Fruit fly (Drosophila melanogaster): ENCODE data around the gene AIF.

The AIF gene

dm6 chr2L:2175930-2176643 is 24.5 kb downstream of the AIF start (continued):
- no peak for TF ChIP-seq CG34224 (GFP tag; IDR thresholded peaks at IDR 0.05; ENCODE audit: partially characterized antibody)
- no peak for TF ChIP-seq CG10321 (GFP tag; IDR thresholded peaks at IDR 0.05)
- no peak for TF ChIP-seq B-H1 (GFP tag; IDR thresholded peaks at IDR 0.05)
- no peak for TF ChIP-seq Eip74EF (GFP tag; optimal IDR thresholded peaks at IDR 0.05)
- TF ChIP-seq CG2129 (GFP tag; IDR thresholded peaks at IDR 0.05; ENCODE audit: partially characterized antibody), result no peak
- no peak for TF ChIP-seq HLH54F (GFP tag; optimal IDR thresholded peaks at IDR 0.05)
- no peak for TF ChIP-seq Chrac-16 (GFP tag; optimal IDR thresholded peaks at IDR 0.05)
- TF ChIP-seq Bteb2 (GFP tag; optimal IDR thresholded peaks at IDR 0.05), result peak; percentile 35
- no peak for TF ChIP-seq CG14710 (tag; optimal IDR thresholded peaks at IDR 0.05)
- no peak for TF ChIP-seq ssp (GFP tag; IDR thresholded peaks at IDR 0.05)
- TF ChIP-seq Elba2 (GFP tag; optimal IDR thresholded peaks at IDR 0.05), result no peak
- TF ChIP-seq Sox102F (GFP tag; optimal IDR thresholded peaks at IDR 0.05), result peak; percentile 50
- TF ChIP-seq Gug (GFP tag; IDR thresholded peaks at IDR 0.05), result no peak
- TF ChIP-seq al (GFP tag; IDR thresholded peaks at IDR 0.05), result peak; percentile 64
- peak; percentile 50 for TF ChIP-seq tio (GFP tag; optimal IDR thresholded peaks at IDR 0.05)
- TF ChIP-seq onecut (GFP tag; IDR thresholded peaks at IDR 0.05), result no peak
- no peak for TF ChIP-seq mld (GFP tag; IDR thresholded peaks at IDR 0.05; ENCODE audit: partially characterized antibody)
- no peak for TF ChIP-seq seq (GFP tag; IDR thresholded peaks at IDR 0.05)
- TF ChIP-seq Dek (tag; optimal IDR thresholded peaks at IDR 0.05), result peak; percentile 63
- no peak for TF ChIP-seq jigr1 (GFP tag; IDR thresholded peaks at IDR 0.05)
- no peak for TF ChIP-seq p53 (GFP tag; optimal IDR thresholded peaks at IDR 0.05)
- TF ChIP-seq Drgx (GFP tag; IDR thresholded peaks at IDR 0.05), result peak; percentile 52; the same call in 1 of the 2 replicates
- TF ChIP-seq jing (GFP tag; optimal IDR thresholded peaks at IDR 0.05), result no peak
- TF ChIP-seq CG7786 (GFP tag; optimal IDR thresholded peaks at IDR 0.05), result peak; percentile 13
- TF ChIP-seq CG14441 (GFP tag; IDR thresholded peaks at IDR 0.05), result peak; percentile 27; the same call in 1 of the 2 replicates
- no peak for TF ChIP-seq CG7928 (GFP tag; optimal IDR thresholded peaks at IDR 0.05)
- no peak for TF ChIP-seq pb (GFP tag; optimal IDR thresholded peaks at IDR 0.05)
- no peak for TF ChIP-seq Hey (tag; optimal IDR thresholded peaks at IDR 0.05)
- TF ChIP-seq MBD-R2 (GFP tag; IDR thresholded peaks at IDR 0.05), result no peak
- no peak for TF ChIP-seq dmrt11E (tag; optimal IDR thresholded peaks at IDR 0.05)
- no peak for TF ChIP-seq zf30C (GFP tag; optimal IDR thresholded peaks at IDR 0.05)
- peak; percentile 56 for TF ChIP-seq CG9727 (GFP tag; optimal IDR thresholded peaks at IDR 0.05)
- TF ChIP-seq CG6791 (GFP tag; IDR thresholded peaks at IDR 0.05; ENCODE audit: partially characterized antibody), result no peak
- no peak for TF ChIP-seq CG8290 (GFP tag; optimal IDR thresholded peaks at IDR 0.05)
- TF ChIP-seq CG8290 (tag; optimal IDR thresholded peaks at IDR 0.05), result peak in 1 of 2 experiments; percentile 18
- no peak for TF ChIP-seq CG10565 (GFP tag; optimal IDR thresholded peaks at IDR 0.05)
- TF ChIP-seq phol (tag; optimal IDR thresholded peaks at IDR 0.05), result peak; percentile 54
- no peak for TF ChIP-seq CG12942 (GFP tag; optimal IDR thresholded peaks at IDR 0.05)
- TF ChIP-seq Gsc (GFP tag; IDR thresholded peaks at IDR 0.05), result no peak
- TF ChIP-seq NC2α (GFP tag; optimal IDR thresholded peaks at IDR 0.05), result no peak
- TF ChIP-seq CG10462 (GFP tag; optimal IDR thresholded peaks at IDR 0.05), result no peak
- no peak for TF ChIP-seq CG3163 (GFP tag; optimal IDR thresholded peaks at IDR 0.05)
- TF ChIP-seq CG14667 (GFP tag; IDR thresholded peaks at IDR 0.05), result no peak
- TF ChIP-seq CG12769 (tag; optimal IDR thresholded peaks at IDR 0.05), result peak; percentile 50
- 0 out of 3 replicates have a peak, but pooled peaks have one; percentile 33 for TF ChIP-seq CG34422 (GFP tag; IDR thresholded peaks at IDR 0.05)
- peak; percentile 67 for TF ChIP-seq CG9437 (GFP tag; optimal IDR thresholded peaks at IDR 0.05)
- TF ChIP-seq CG8388 (GFP tag; optimal IDR thresholded peaks at IDR 0.05), result no peak
- no peak for TF ChIP-seq vnd (GFP tag; IDR thresholded peaks at IDR 0.05; ENCODE audit: partially characterized antibody)
- TF ChIP-seq en (GFP tag; optimal IDR thresholded peaks at IDR 0.05), result no peak
- no peak for TF ChIP-seq Rx (GFP tag; IDR thresholded peaks at IDR 0.05)
- TF ChIP-seq dan (GFP tag; IDR thresholded peaks at IDR 0.05), result no peak
